Worm (Caenorhabditis elegans) whole organism, L4 larva: ENCODE measurements around the gene W01C8.1.

Experiments used
- F26F4.8 ChIP-seq: fragments of 200-800 bp; sonication (Bioruptor generic); conservative IDR thresholded peaks from 2 replicates; pipeline ENCODE4 v1.3.6; 2022; ENCODE audit warnings: missing genetic modification characterization, missing compliant biosample characterization
- F49E8.2 ChIP-seq: sonication (generic microtip); optimal IDR thresholded peaks from 2 replicates; lab custom pipeline; 2016; ENCODE audit warnings: missing compliant biosample characterization, mild to moderate bottlenecking, missing genetic modification characterization, borderline replicate concordance
- R02D3.7 ChIP-seq: fragments of 150-350 bp; sonication (generic microtip); optimal IDR thresholded peaks from 3 replicates; lab custom pipeline; 2014; ENCODE audit warnings: missing biosample characterization, missing genetic modification characterization
- T26A8.4 ChIP-seq: fragments of 200-800 bp; sonication (Bioruptor generic); IDR thresholded peaks from 2 replicates; pipeline ENCODE4 v1.3.6; 2022; ENCODE audit warnings: missing genetic modification characterization, missing compliant biosample characterization
- Y105C5A.15 ChIP-seq: fragments of 200-800 bp; sonication (Bioruptor generic); IDR thresholded peaks from 2 replicates; pipeline ENCODE4 v1.3.6; 2022; ENCODE audit warnings: missing genetic modification characterization, missing compliant biosample characterization
- Y48G9A.11 ChIP-seq: fragments of 200-800 bp; sonication (Bioruptor generic); IDR thresholded peaks from 2 replicates; pipeline ENCODE4 v1.3.6; 2022; ENCODE audit warnings: missing genetic modification reagents, missing genetic modification characterization, missing compliant biosample characterization
- aha-1 ChIP-seq: fragments of 150-350 bp; peaks from one replicate; lab custom pipeline; 2014; ENCODE audit warnings: missing biosample characterization, missing genetic modification characterization
- ceh-28 ChIP-seq: fragments of 150-350 bp; optimal IDR thresholded peaks from 2 replicates; lab custom pipeline; 2014; ENCODE audit warnings: missing biosample characterization, missing genetic modification reagents, missing genetic modification characterization
- ceh-32 ChIP-seq: sonication (generic microtip); optimal IDR thresholded peaks from 2 replicates; lab custom pipeline; 2016; ENCODE audit warnings: mild to moderate bottlenecking, missing genetic modification characterization, missing compliant biosample characterization; ENCODE audit not compliant: poor library complexity
- ceh-44 ChIP-seq: fragments of 200-800 bp; sonication (Bioruptor generic); IDR thresholded peaks from 2 replicates; pipeline ENCODE4 v1.3.6; 2022; ENCODE audit warnings: missing genetic modification reagents, missing genetic modification characterization, missing compliant biosample characterization
- ceh-82 ChIP-seq: sonication (generic microtip); optimal IDR thresholded peaks from 2 replicates; lab custom pipeline; 2017; ENCODE audit warnings: missing biosample characterization, missing genetic modification characterization
- ctbp-1 ChIP-seq: fragments of 200-800 bp; sonication (Bioruptor generic); IDR thresholded peaks from 2 replicates; pipeline ENCODE4 v1.3.6; 2022; ENCODE audit warnings: missing genetic modification reagents, missing genetic modification characterization, missing compliant biosample characterization
- daf-19 ChIP-seq: fragments of 200-800 bp; sonication (Bioruptor generic); conservative IDR thresholded peaks from 2 replicates; pipeline ENCODE4 v1.3.6; 2022; ENCODE audit warnings: missing genetic modification characterization, missing compliant biosample characterization
- dmd-6 ChIP-seq: fragments of 200-800 bp; sonication (Bioruptor generic); IDR thresholded peaks from 2 replicates; pipeline ENCODE4 v1.3.6; 2022; ENCODE audit warnings: missing genetic modification reagents, missing genetic modification characterization, missing compliant biosample characterization
- dmd-9 ChIP-seq: fragments of 200-800 bp; sonication (Bioruptor generic); IDR thresholded peaks from 2 replicates; pipeline ENCODE4 v1.3.6; 2022; ENCODE audit warnings: missing genetic modification reagents, missing genetic modification characterization, missing compliant biosample characterization
- dve-1 ChIP-seq: sonication (generic microtip); optimal IDR thresholded peaks from 2 replicates; lab custom pipeline; 2017; ENCODE audit warnings: antibody characterized with exemption, mild to moderate bottlenecking, missing genetic modification characterization, missing compliant biosample characterization; ENCODE audit not compliant: insufficient read depth
- egl-27 ChIP-seq: sonication (generic microtip); optimal IDR thresholded peaks from 3 replicates; lab custom pipeline; 2017; ENCODE audit warnings: missing biosample characterization, missing genetic modification reagents, missing genetic modification characterization
- egl-43 ChIP-seq: fragments of 200-800 bp; sonication (Bioruptor generic); IDR thresholded peaks from 2 replicates; pipeline ENCODE4 v1.3.6; 2022; ENCODE audit warnings: missing genetic modification reagents, missing genetic modification characterization, missing compliant biosample characterization
- fos-1 ChIP-seq: fragments of 150-350 bp; optimal IDR thresholded peaks from 2 replicates; lab custom pipeline; 2014; ENCODE audit warnings: missing biosample characterization, missing genetic modification characterization
- gei-8 ChIP-seq: fragments of 200-800 bp; sonication (Bioruptor generic); optimal IDR thresholded peaks from 2 replicates; lab custom pipeline; 2018; ENCODE audit warnings: mild to moderate bottlenecking, missing genetic modification characterization, missing compliant biosample characterization
- hmg-1.1 ChIP-seq: fragments of 200-800 bp; sonication (Bioruptor generic); IDR thresholded peaks from 2 replicates; pipeline ENCODE4 v1.3.6; 2022; ENCODE audit warnings: missing genetic modification reagents, missing genetic modification characterization, missing compliant biosample characterization
- lim-7 ChIP-seq: fragments of 200-800 bp; sonication (Bioruptor generic); IDR thresholded peaks from 2 replicates; pipeline ENCODE4 v1.3.6; 2022; ENCODE audit warnings: missing genetic modification characterization, missing compliant biosample characterization
- lin-1 ChIP-seq: fragments of 200-800 bp; sonication (Bioruptor generic); IDR thresholded peaks from 2 replicates; pipeline ENCODE4 v1.3.6; 2022; ENCODE audit warnings: missing genetic modification reagents, missing genetic modification characterization, missing compliant biosample characterization
- lin-15B ChIP-seq: fragments of 150-350 bp; sonication (generic microtip); optimal IDR thresholded peaks from 3 replicates; lab custom pipeline; 2014; ENCODE audit warnings: missing biosample characterization, missing genetic modification characterization
- lin-29 ChIP-seq: fragments of 200-800 bp; sonication (Bioruptor generic); IDR thresholded peaks from 2 replicates; pipeline ENCODE4 v1.3.6; 2022; ENCODE audit warnings: missing genetic modification reagents, missing genetic modification characterization, missing compliant biosample characterization
- lin-39 ChIP-seq: fragments of 150-350 bp; optimal IDR thresholded peaks from 2 replicates; lab custom pipeline; 2014; ENCODE audit warnings: missing biosample characterization, missing genetic modification reagents, missing genetic modification characterization
- lsy-2 ChIP-seq, 2 experiments: fragments of 150-350 bp in 1 of 2; sonication (generic microtip) in 1 of 2; optimal IDR thresholded peaks; 2 replicates each; lab custom pipeline; 2014 to 2017; ENCODE audit warnings: missing biosample characterization in 2 of 2, missing genetic modification characterization in 2 of 2
- madf-9 ChIP-seq: fragments of 200-800 bp; sonication (Bioruptor generic); conservative IDR thresholded peaks from 2 replicates; pipeline ENCODE4 v1.3.6; 2022; ENCODE audit warnings: missing genetic modification reagents, missing genetic modification characterization, missing compliant biosample characterization
- mdl-1 ChIP-seq, 2 experiments: fragments of 150-350 bp in 1 of 2; sonication (generic microtip) in 1 of 2; optimal IDR thresholded peaks; 2 replicates each; lab custom pipeline; 2014 to 2017; ENCODE audit warnings: missing biosample characterization in 2 of 2, missing genetic modification characterization in 2 of 2
- mxl-3 ChIP-seq: fragments of 200-800 bp; sonication (Bioruptor generic); optimal IDR thresholded peaks from 2 replicates; lab custom pipeline; 2018; ENCODE audit warnings: mild to moderate bottlenecking, missing genetic modification characterization, missing compliant biosample characterization
- nhr-11 ChIP-seq: fragments of 150-350 bp; optimal IDR thresholded peaks from 2 replicates; lab custom pipeline; 2014; ENCODE audit warnings: missing biosample characterization, missing genetic modification characterization
- nhr-237 ChIP-seq: sonication (generic microtip); optimal IDR thresholded peaks from 2 replicates; lab custom pipeline; 2017; ENCODE audit warnings: missing biosample characterization, missing genetic modification characterization
- nhr-42 ChIP-seq: fragments of 200-800 bp; sonication (Bioruptor generic); IDR thresholded peaks from 2 replicates; pipeline ENCODE4 v1.3.6; 2022; ENCODE audit warnings: missing genetic modification characterization, missing compliant biosample characterization
- nhr-76 ChIP-seq: fragments of 150-350 bp; optimal IDR thresholded peaks from 2 replicates; lab custom pipeline; 2014; ENCODE audit warnings: missing biosample characterization, missing genetic modification characterization
- nhr-77 ChIP-seq: fragments of 150-350 bp; optimal IDR thresholded peaks from 2 replicates; lab custom pipeline; 2014; ENCODE audit warnings: missing biosample characterization, missing genetic modification characterization
- php-3 ChIP-seq: fragments of 200-800 bp; sonication (Bioruptor generic); IDR thresholded peaks from 2 replicates; pipeline ENCODE4 v1.3.6; 2022; ENCODE audit warnings: missing genetic modification reagents, missing genetic modification characterization, missing compliant biosample characterization
- pqm-1 ChIP-seq: sonication (generic microtip); optimal IDR thresholded peaks from 2 replicates; lab custom pipeline; 2017; ENCODE audit warnings: missing biosample characterization, missing genetic modification characterization
- set-16 ChIP-seq: fragments of 200-800 bp; sonication (Bioruptor generic); IDR thresholded peaks from 2 replicates; pipeline ENCODE4 v1.3.6; 2022; ENCODE audit warnings: missing genetic modification reagents, missing genetic modification characterization, missing compliant biosample characterization
- spr-1 ChIP-seq: sonication (generic microtip); optimal IDR thresholded peaks from 2 replicates; lab custom pipeline; 2016; ENCODE audit warnings: mild to moderate bottlenecking, missing genetic modification characterization, missing compliant biosample characterization
- spr-3 ChIP-seq: fragments of 200-800 bp; sonication (Bioruptor generic); optimal IDR thresholded peaks from 2 replicates; lab custom pipeline; 2018; ENCODE audit warnings: mild to moderate bottlenecking, missing genetic modification characterization, missing compliant biosample characterization
- tag-97 ChIP-seq: fragments of 200-800 bp; sonication (Bioruptor generic); IDR thresholded peaks from 2 replicates; pipeline ENCODE4 v1.3.6; 2022; ENCODE audit warnings: missing genetic modification characterization, missing compliant biosample characterization
- unc-62 ChIP-seq, 3 experiments: fragments of 150-350 bp in 1 of 3; sonication (generic microtip); optimal IDR thresholded peaks in 2 of 3; peaks in 1 of 3; 1 replicate in 1 of 3; 2 replicates in 2 of 3; lab custom pipeline; 2014 to 2017; ENCODE audit warnings: missing biosample characterization in 3 of 3, missing genetic modification characterization in 3 of 3, missing genetic modification reagents in 3 of 3, missing genotype in 1 of 3
- vab-7 ChIP-seq: fragments of 200-800 bp; sonication (Bioruptor generic); IDR thresholded peaks from 2 replicates; pipeline ENCODE4 v1.3.6; 2022; ENCODE audit warnings: missing genetic modification reagents, missing genetic modification characterization, missing compliant biosample characterization
- zfp-2 ChIP-seq: sonication (generic microtip); optimal IDR thresholded peaks from 2 replicates; lab custom pipeline; 2016; ENCODE audit warnings: mild to moderate bottlenecking, missing genetic modification characterization, missing compliant biosample characterization
- zfp-3 ChIP-seq: fragments of 200-800 bp; sonication (Bioruptor generic); conservative IDR thresholded peaks from 2 replicates; pipeline ENCODE4 v1.3.6; 2022; ENCODE audit warnings: missing genetic modification reagents, missing genetic modification characterization, missing compliant biosample characterization
- zip-2 ChIP-seq: fragments of 150-350 bp; optimal IDR thresholded peaks from 2 replicates; lab custom pipeline; 2014; ENCODE audit warnings: missing biosample characterization, missing genetic modification characterization
- ztf-11 ChIP-seq: fragments of 150-350 bp; optimal IDR thresholded peaks from 2 replicates; lab custom pipeline; 2014; ENCODE audit warnings: missing biosample characterization, missing genetic modification characterization

Gene W01C8.1

ce11 chrX:5698419-5698818 is 6.2 kb downstream of the W01C8.1 start:
- TF ChIP-seq dmd-9 (GFP tag; lab: Robert Waterston, UW) (no peak), php-3 (GFP tag; lab: Robert Waterston, UW) (no peak), unc-62 (GFP tag; optimal IDR thresholded peaks at IDR 0.05 in 1 of 2; lab: Kevin White, UChicago) (peak in 1 of 2 experiments; percentile 59), unc-62 (tag; optimal IDR thresholded peaks at IDR 0.05; lab: Kevin White, UChicago) (no peak)

ce11 chrX:5699555-5699954 is 7.4 kb downstream of the W01C8.1 start:
- TF ChIP-seq aha-1 (peak; percentile 74), lim-7 (GFP tag; lab: Robert Waterston, UW) (no peak), F26F4.8 (no peak), egl-43 (GFP tag; lab: Robert Waterston, UW) (no peak), unc-62 (GFP tag; optimal IDR thresholded peaks at IDR 0.05 in 1 of 2; lab: Kevin White, UChicago) (peak in 1 of 2 experiments; percentile 51), unc-62 (tag; optimal IDR thresholded peaks at IDR 0.05; lab: Kevin White, UChicago) (no peak), vab-7 (no peak)

ce11 chrX:5707809-5708208 is 15.6 kb downstream of the W01C8.1 start:
- TF ChIP-seq lim-7 (GFP tag; lab: Robert Waterston, UW), result peak; percentile 94
- no peak for TF ChIP-seq nhr-11 (tag; lab: Kevin White, UChicago)
- peak; percentile 78 for TF ChIP-seq T26A8.4 (GFP tag; lab: Robert Waterston, UW)
- TF ChIP-seq Y48G9A.11, result peak; percentile 82
- peak; percentile 19 for TF ChIP-seq zfp-2 (tag; lab: Kevin White, UChicago)
- no peak for TF ChIP-seq ceh-28
- no peak for TF ChIP-seq R02D3.7 (tag; lab: Kevin White, UChicago)
- TF ChIP-seq dmd-6 (GFP tag; lab: Robert Waterston, UW), result peak; percentile 58; the same call in 1 of the 2 replicates
- no peak; the same call in 1 of the 2 replicates for TF ChIP-seq set-16 (GFP tag; lab: Robert Waterston, UW)
- TF ChIP-seq ceh-44 (GFP tag; lab: Robert Waterston, UW), result peak; percentile 69; the same call in 1 of the 2 replicates
- TF ChIP-seq egl-27 (tag; lab: Kevin White, UChicago), result no peak
- TF ChIP-seq aha-1, result peak; percentile 73
- TF ChIP-seq daf-19, result peak; percentile 77
- peak; percentile 38 for TF ChIP-seq mxl-3 (GFP tag; lab: Kevin White, UChicago)
- peak; percentile 82 for TF ChIP-seq Y105C5A.15
- peak; percentile 95 for TF ChIP-seq hmg-1.1 (GFP tag; lab: Robert Waterston, UW)
- no peak for TF ChIP-seq nhr-237
- TF ChIP-seq dve-1, result peak; percentile 42
- peak; percentile 61 for TF ChIP-seq spr-1 (tag; lab: Kevin White, UChicago)
- TF ChIP-seq lin-29 (GFP tag; lab: Robert Waterston, UW), result 0 out of 2 replicates have a peak, but pooled peaks have one; percentile 50
- no peak for TF ChIP-seq ceh-82 (tag; lab: Kevin White, UChicago)
- peak; percentile 31 for TF ChIP-seq gei-8 (GFP tag; lab: Kevin White, UChicago)
- TF ChIP-seq ceh-32 (tag; lab: Kevin White, UChicago), result no peak
- TF ChIP-seq lin-1 (GFP tag; lab: Robert Waterston, UW), result peak; percentile 93
- no peak for TF ChIP-seq nhr-77 (tag; lab: Kevin White, UChicago)
- peak in 1 of 2 experiments; percentile 3 for TF ChIP-seq mdl-1 (tag; optimal IDR thresholded peaks at IDR 0.05; lab: Kevin White, UChicago)
- no peak for TF ChIP-seq nhr-76 (tag; lab: Kevin White, UChicago)
- TF ChIP-seq zip-2 (tag; lab: Kevin White, UChicago), result no peak
- TF ChIP-seq fos-1 (tag; lab: Kevin White, UChicago), result no peak
- peak; percentile 82 for TF ChIP-seq nhr-42 (GFP tag; lab: Robert Waterston, UW)
- no peak for TF ChIP-seq tag-97 (GFP tag; lab: Robert Waterston, UW)
- TF ChIP-seq madf-9, result peak; percentile 84
- TF ChIP-seq ztf-11 (tag; lab: Kevin White, UChicago), result no peak
- TF ChIP-seq pqm-1 (tag; lab: Kevin White, UChicago), result no peak
- TF ChIP-seq zfp-3 (GFP tag; lab: Robert Waterston, UW), result peak; percentile 73; the same call in 1 of the 2 replicates
- no peak for TF ChIP-seq F49E8.2 (tag; lab: Kevin White, UChicago)
- TF ChIP-seq lin-15B (tag; lab: Kevin White, UChicago), result no peak
- no peak for TF ChIP-seq lsy-2 (tag; optimal IDR thresholded peaks at IDR 0.05; lab: Kevin White, UChicago)
- peak; percentile 43 for TF ChIP-seq spr-3 (GFP tag; lab: Kevin White, UChicago)
- TF ChIP-seq ctbp-1, result peak; percentile 90
- no peak for TF ChIP-seq lin-39 (tag; lab: Kevin White, UChicago)
